Fruit fly (Drosophila melanogaster) whole organism, embryonic: ENCODE data around the gene Smox.

ENCODE experiments used
- Antp ChIP-seq: fragments of 200-800 bp; sonication (Bioruptor generic); optimal IDR thresholded peaks from 3 replicates; lab custom pipeline; 2016; ENCODE audit warnings: missing biosample characterization, missing genetic modification characterization
- Atf6 ChIP-seq: fragments of 200-800 bp; sonication (Bioruptor generic); IDR thresholded peaks from 2 replicates; pipeline ENCODE4 v1.3.6; 2022; ENCODE audit warnings: missing biosample characterization, missing genetic modification characterization
- BtbVII ChIP-seq: fragments of 200-800 bp; sonication (Bioruptor generic); optimal IDR thresholded peaks from 3 replicates; lab custom pipeline; 2017; ENCODE audit warnings: missing biosample characterization, mild to moderate bottlenecking, missing genetic modification characterization
- CG1024 ChIP-seq: fragments of 200-800 bp; sonication (Bioruptor generic); IDR thresholded peaks from 2 replicates; pipeline ENCODE4 v1.3.6; 2022; ENCODE audit warnings: missing biosample characterization, missing genetic modification characterization
- CG10654 ChIP-seq: fragments of 200-800 bp; sonication (Bioruptor generic); optimal IDR thresholded peaks from 2 replicates; lab custom pipeline; 2016; ENCODE audit warnings: missing biosample characterization, missing genetic modification characterization
- CG10959 ChIP-seq: fragments of 200-800 bp; sonication (Bioruptor generic); IDR thresholded peaks from 2 replicates; pipeline ENCODE4 v1.3.6; 2022; ENCODE audit warnings: missing biosample characterization, missing genetic modification characterization
- CG12744 ChIP-seq: fragments of 200-800 bp; sonication (Bioruptor generic); optimal IDR thresholded peaks from 2 replicates; lab custom pipeline; 2016; ENCODE audit warnings: missing biosample characterization, missing genetic modification characterization
- CG13296 ChIP-seq: fragments of 200-800 bp; sonication (Bioruptor generic); optimal IDR thresholded peaks from 3 replicates; lab custom pipeline; 2018; ENCODE audit warnings: missing biosample characterization, mild to moderate bottlenecking, missing genetic modification characterization
- CG13894 ChIP-seq: fragments of 200-800 bp; sonication (Bioruptor generic); optimal IDR thresholded peaks from 3 replicates; lab custom pipeline; 2018; ENCODE audit warnings: missing biosample characterization, mild to moderate bottlenecking, missing genetic modification characterization, moderate library complexity
- CG14860 ChIP-seq: fragments of 200-800 bp; sonication (Bioruptor generic); IDR thresholded peaks from 3 replicates; pipeline ENCODE4 v1.3.6; 2022; ENCODE audit warnings: missing biosample characterization, missing genetic modification characterization; ENCODE audit not compliant: partially characterized antibody
- CG15696 ChIP-seq: fragments of 200-800 bp; sonication (Bioruptor generic); optimal IDR thresholded peaks from 2 replicates; lab custom pipeline; 2019; ENCODE audit warnings: missing biosample characterization, mild to moderate bottlenecking, missing genetic modification characterization, moderate library complexity
- CG18262 ChIP-seq: fragments of 200-800 bp; optimal IDR thresholded peaks from 3 replicates; lab custom pipeline; 2019; ENCODE audit warnings: missing biosample characterization, mild to moderate bottlenecking, missing genetic modification characterization, moderate library complexity
- CG2875 ChIP-seq: fragments of 200-800 bp; sonication (Bioruptor generic); optimal IDR thresholded peaks from 2 replicates; lab custom pipeline; 2017; ENCODE audit warnings: missing biosample characterization, mild to moderate bottlenecking, missing genetic modification characterization, missing genetic modification reagents
- CG3065 ChIP-seq: fragments of 200-800 bp; sonication (Bioruptor generic); optimal IDR thresholded peaks from 2 replicates; lab custom pipeline; 2016; ENCODE audit warnings: missing biosample characterization, missing genetic modification characterization
- CG32772 ChIP-seq: fragments of 200-800 bp; sonication (Bioruptor generic); IDR thresholded peaks from 2 replicates; pipeline ENCODE4 v1.3.6; 2022; ENCODE audit warnings: missing biosample characterization, missing genetic modification characterization
- CG3726 ChIP-seq: fragments of 200-800 bp; sonication (Bioruptor generic); IDR thresholded peaks from 3 replicates; pipeline ENCODE4, ENCODE4 v1.3.6; 2022; ENCODE audit warnings: missing biosample characterization, missing genetic modification characterization
- CG4282 ChIP-seq: fragments of 200-800 bp; sonication (Bioruptor generic); optimal IDR thresholded peaks from 2 replicates; lab custom pipeline; 2016; ENCODE audit warnings: missing biosample characterization, missing genetic modification characterization
- CG4404 ChIP-seq: fragments of 200-800 bp; sonication (Bioruptor generic); IDR thresholded peaks from 2 replicates; pipeline ENCODE4 v1.3.6; 2022; ENCODE audit warnings: missing biosample characterization, missing genetic modification characterization
- CG5245 ChIP-seq: fragments of 200-800 bp; sonication (Bioruptor generic); optimal IDR thresholded peaks from 3 replicates; lab custom pipeline; 2016; ENCODE audit warnings: missing biosample characterization, missing genetic modification characterization
- CG5953 ChIP-seq: fragments of 200-800 bp; sonication (Bioruptor generic); IDR thresholded peaks from 2 replicates; pipeline ENCODE4 v1.3.6; 2022; ENCODE audit warnings: missing biosample characterization, missing genetic modification characterization
- CG6765 ChIP-seq: fragments of 200-800 bp; sonication (Bioruptor generic); optimal IDR thresholded peaks from 3 replicates; lab custom pipeline; 2017; ENCODE audit warnings: missing biosample characterization, mild to moderate bottlenecking, missing genetic modification characterization
- CG7556 ChIP-seq: fragments of 200-800 bp; sonication (Bioruptor generic); optimal IDR thresholded peaks from 2 replicates; lab custom pipeline; 2017; ENCODE audit warnings: missing biosample characterization, mild to moderate bottlenecking, missing genetic modification characterization
- CG7928 ChIP-seq: fragments of 200-800 bp; sonication (Bioruptor generic); optimal IDR thresholded peaks from 2 replicates; lab custom pipeline; 2017; ENCODE audit warnings: missing biosample characterization, mild to moderate bottlenecking, missing genetic modification characterization
- CG8944 ChIP-seq: fragments of 200-800 bp; sonication (Bioruptor generic); optimal IDR thresholded peaks from 3 replicates; lab custom pipeline; 2016; ENCODE audit warnings: missing biosample characterization, missing genetic modification characterization
- CG9437 ChIP-seq: fragments of 200-800 bp; sonication (Bioruptor generic); optimal IDR thresholded peaks from 2 replicates; lab custom pipeline; 2018; ENCODE audit warnings: missing biosample characterization, mild to moderate bottlenecking, missing genetic modification characterization
- Dref ChIP-seq: fragments of 200-800 bp; sonication (Bioruptor generic); IDR thresholded peaks from 2 replicates; pipeline ENCODE4 v1.3.6; 2022; ENCODE audit warnings: missing biosample characterization, missing genetic modification characterization
- Ets65A ChIP-seq: fragments of 200-800 bp; sonication (Bioruptor generic); peaks from one replicate; lab custom pipeline; 2016; ENCODE audit warnings: missing biosample characterization, missing genetic modification characterization
- HLH4C ChIP-seq: fragments of 200-800 bp; sonication (Bioruptor generic); IDR thresholded peaks from 3 replicates; pipeline ENCODE4 v1.3.6; 2022; ENCODE audit warnings: missing biosample characterization, missing genetic modification characterization; ENCODE audit not compliant: partially characterized antibody
- Hr3 ChIP-seq: fragments of 200-800 bp; sonication (Bioruptor generic); optimal IDR thresholded peaks from 3 replicates; lab custom pipeline; 2016; ENCODE audit warnings: missing biosample characterization, missing genetic modification characterization
- Hr39 ChIP-seq: fragments of >200 bp; optimal IDR thresholded peaks from 2 replicates; lab custom pipeline; 2017
- Hr51 ChIP-seq, 2 experiments: fragments of 200-800 bp; sonication (Bioruptor generic); optimal IDR thresholded peaks; 2 replicates in 1 of 2; 3 replicates in 1 of 2; lab custom pipeline; 2016 to 2018; ENCODE audit warnings: missing biosample characterization in 2 of 2, missing genetic modification characterization in 2 of 2, mild to moderate bottlenecking in 1 of 2, moderate library complexity in 1 of 2
- Max ChIP-seq: fragments of 200-800 bp; sonication (Bioruptor generic); optimal IDR thresholded peaks from 2 replicates; lab custom pipeline; 2016; ENCODE audit warnings: missing biosample characterization, mild to moderate bottlenecking, missing genetic modification characterization
- Mes4 ChIP-seq: fragments of 200-800 bp; sonication (Bioruptor generic); optimal IDR thresholded peaks from 2 replicates; lab custom pipeline; 2016; ENCODE audit warnings: missing biosample characterization, missing genetic modification characterization
- Nf-YB ChIP-seq: fragments of 200-800 bp; sonication (Bioruptor generic); optimal IDR thresholded peaks from 3 replicates; lab custom pipeline; 2019; ENCODE audit warnings: missing biosample characterization, mild to moderate bottlenecking, missing genetic modification characterization, moderate library complexity
- Rx ChIP-seq: fragments of 200-800 bp; sonication (Bioruptor generic); IDR thresholded peaks from 2 replicates; pipeline ENCODE4 v1.3.6; 2022; ENCODE audit warnings: missing biosample characterization, missing genetic modification characterization
- Sox102F ChIP-seq: fragments of 200-800 bp; sonication (Bioruptor generic); optimal IDR thresholded peaks from 2 replicates; lab custom pipeline; 2018; ENCODE audit warnings: missing biosample characterization, mild to moderate bottlenecking, missing genetic modification characterization, moderate library complexity
- al ChIP-seq: fragments of 200-800 bp; sonication (Bioruptor generic); IDR thresholded peaks from 2 replicates; pipeline ENCODE4 v1.3.6; 2022; ENCODE audit warnings: missing biosample characterization, missing genetic modification characterization
- ato ChIP-seq: fragments of 200-800 bp; sonication (Bioruptor generic); IDR thresholded peaks from 2 replicates; pipeline ENCODE4 v1.3.6; 2022; ENCODE audit warnings: missing biosample characterization, missing genetic modification characterization; ENCODE audit not compliant: partially characterized antibody
- bsh ChIP-seq, 2 experiments: fragments of 200-800 bp; sonication (Bioruptor generic); optimal IDR thresholded peaks; 2 replicates each; lab custom pipeline; 2017 to 2018; ENCODE audit warnings: mild to moderate bottlenecking in 2 of 2, missing biosample characterization in 2 of 2, missing genetic modification characterization in 2 of 2, moderate library complexity in 1 of 2
- cas ChIP-seq: fragments of 200-800 bp; sonication (Bioruptor generic); IDR thresholded peaks from 2 replicates; pipeline ENCODE4 v1.3.6; 2022; ENCODE audit warnings: missing biosample characterization, missing genetic modification characterization
- chn ChIP-seq: fragments of 200-800 bp; sonication (Bioruptor generic); optimal IDR thresholded peaks from 2 replicates; lab custom pipeline; 2016; ENCODE audit warnings: missing biosample characterization, missing genetic modification characterization
- cwo ChIP-seq: fragments of 200-800 bp; sonication (Bioruptor generic); optimal IDR thresholded peaks from 3 replicates; lab custom pipeline; 2017; ENCODE audit warnings: missing biosample characterization, missing genetic modification characterization, mild to moderate bottlenecking, moderate library complexity, missing genetic modification reagents
- dimm ChIP-seq: fragments of 200-800 bp; sonication (Bioruptor generic); IDR thresholded peaks from 2 replicates; pipeline ENCODE4 v1.3.6; 2022; ENCODE audit warnings: missing biosample characterization, missing genetic modification characterization
- inv ChIP-seq: fragments of 200-800 bp; sonication (Bioruptor generic); IDR thresholded peaks from 2 replicates; pipeline ENCODE4 v1.3.6; 2022; ENCODE audit warnings: missing biosample characterization, missing genetic modification characterization; ENCODE audit not compliant: partially characterized antibody
- sc ChIP-seq, 3 experiments: fragments of >200 bp in 2 of 3; fragments of 200-800 bp in 1 of 3; sonication (Bioruptor generic) in 1 of 3; optimal IDR thresholded peaks; 2 replicates in 2 of 3; 3 replicates in 1 of 3; lab custom pipeline; 2017; ENCODE audit warnings: mild to moderate bottlenecking in 1 of 3, missing biosample characterization in 1 of 3, missing genetic modification characterization in 1 of 3, missing genetic modification reagents in 1 of 3
- sd ChIP-seq: fragments of 200-800 bp; sonication (Bioruptor generic); optimal IDR thresholded peaks from 3 replicates; lab custom pipeline; 2018; ENCODE audit warnings: missing biosample characterization, mild to moderate bottlenecking, missing genetic modification characterization, moderate library complexity
- sima ChIP-seq: fragments of 200-800 bp; sonication (Bioruptor generic); optimal IDR thresholded peaks from 2 replicates; lab custom pipeline; 2016; ENCODE audit warnings: missing biosample characterization, missing genetic modification characterization
- slbo ChIP-seq: fragments of 200-800 bp; sonication (Bioruptor generic); IDR thresholded peaks from 2 replicates; pipeline ENCODE4 v1.3.6; 2022; ENCODE audit warnings: missing biosample characterization, missing genetic modification characterization
- tup ChIP-seq: fragments of 200-800 bp; sonication (Bioruptor generic); optimal IDR thresholded peaks from 2 replicates; lab custom pipeline; 2016; ENCODE audit warnings: missing biosample characterization, mild to moderate bottlenecking, missing genetic modification characterization, moderate library complexity
- wdn ChIP-seq: fragments of 200-800 bp; sonication (Bioruptor generic); IDR thresholded peaks from 2 replicates; pipeline ENCODE4 v1.3.6; 2022; ENCODE audit warnings: missing biosample characterization, missing genetic modification characterization

The Smox gene

dm6 chrX:8157294-8157693, 15.2 kb upstream of the Smox start, which contains the start of the genes Traf6 and GIIIspla2 (continued):
- TF ChIP-seq HLH4C (GFP tag; lab: Robert Waterston, UW): 0 out of 3 replicates have a peak, but pooled peaks have one; percentile 26
- TF ChIP-seq Dref: peak; percentile 31; the same call in 1 of the 2 replicates
- peak; percentile 27; the same call in 1 of the 2 replicates for TF ChIP-seq CG1024
- no peak for TF ChIP-seq CG14860
- TF ChIP-seq Atf6 (GFP tag; lab: Robert Waterston, UW): peak; percentile 73
- no peak for TF ChIP-seq sima (GFP tag; lab: Kevin White, UChicago)
- TF ChIP-seq Sox102F (GFP tag; lab: Kevin White, UChicago): no peak
- TF ChIP-seq CG6765 (GFP tag; lab: Kevin White, UChicago): peak; percentile 30
- TF ChIP-seq Hr51 (GFP tag; optimal IDR thresholded peaks at IDR 0.05; lab: Kevin White, UChicago): peak in 1 of 2 experiments; percentile 72
- peak; percentile 66 for TF ChIP-seq CG4404
- TF ChIP-seq tup: peak; percentile 40
- TF ChIP-seq Antp (GFP tag; lab: Kevin White, UChicago): peak; percentile 10
- TF ChIP-seq ato: no peak
- TF ChIP-seq CG5953 (GFP tag; lab: Robert Waterston, UW): peak; percentile 61; the same call in 1 of the 2 replicates
- 0 out of 2 replicates have a peak, but pooled peaks have one; percentile 9 for TF ChIP-seq cas (GFP tag; lab: Robert Waterston, UW)
- peak; percentile 83 for TF ChIP-seq slbo (GFP tag; lab: Robert Waterston, UW)
- TF ChIP-seq Hr39 (lab: Kevin White, UChicago): no peak
- no peak for TF ChIP-seq CG3065 (GFP tag; lab: Kevin White, UChicago)
- TF ChIP-seq Mes4: peak; percentile 31
- TF ChIP-seq Max: peak; percentile 67
- TF ChIP-seq CG32772: peak; percentile 61
- TF ChIP-seq CG7928 (GFP tag; lab: Kevin White, UChicago): peak; percentile 28
- peak; percentile 63 for TF ChIP-seq CG10959 (GFP tag; lab: Robert Waterston, UW)
- no peak for TF ChIP-seq CG4282 (GFP tag; lab: Kevin White, UChicago)
- TF ChIP-seq BtbVII (GFP tag; lab: Kevin White, UChicago): peak; percentile 31
- TF ChIP-seq CG9437 (GFP tag; lab: Kevin White, UChicago): peak; percentile 70
- peak; percentile 10; the same call in 1 of the 3 replicates for TF ChIP-seq CG3726 (GFP tag; lab: Robert Waterston, UW)
- peak; percentile 71 for TF ChIP-seq Rx (GFP tag; lab: Robert Waterston, UW)
- peak; percentile 65 for TF ChIP-seq CG15696 (tag; lab: Kevin White, UChicago)
- TF ChIP-seq CG8944 (GFP tag; lab: Kevin White, UChicago): peak; percentile 43
- peak; percentile 8 for TF ChIP-seq CG2875
- TF ChIP-seq Hr3 (GFP tag; lab: Kevin White, UChicago): peak; percentile 78
- peak in 1 of 2 experiments; percentile 75 for TF ChIP-seq bsh (GFP tag; optimal IDR thresholded peaks at IDR 0.05; lab: Kevin White, UChicago)
- TF ChIP-seq CG13894 (tag; lab: Kevin White, UChicago): no peak
- TF ChIP-seq Nf-YB: peak; percentile 46
- peak; percentile 14 for TF ChIP-seq CG12744
- TF ChIP-seq al (GFP tag; lab: Robert Waterston, UW): peak; percentile 73
- TF ChIP-seq CG18262: peak; percentile 86
- peak; percentile 59; the same call in 1 of the 2 replicates for TF ChIP-seq wdn
- no peak for TF ChIP-seq inv (GFP tag; lab: Robert Waterston, UW)
- TF ChIP-seq CG13296 (GFP tag; lab: Kevin White, UChicago): peak; percentile 67
- TF ChIP-seq sc (optimal IDR thresholded peaks at IDR 0.05; lab: Kevin White, UChicago): no peak
- TF ChIP-seq sc (GFP tag; optimal IDR thresholded peaks at IDR 0.05; lab: Kevin White, UChicago): no peak
- peak; percentile 50 for TF ChIP-seq cwo
- peak; percentile 63 for TF ChIP-seq CG7556 (GFP tag; lab: Kevin White, UChicago)
- TF ChIP-seq Ets65A (GFP tag; lab: Kevin White, UChicago): peak; percentile 97
- TF ChIP-seq sd (tag; lab: Kevin White, UChicago): no peak
- no peak for TF ChIP-seq dimm
- peak; percentile 49 for TF ChIP-seq CG5245 (GFP tag; lab: Kevin White, UChicago)
- TF ChIP-seq CG10654: peak; percentile 55
- peak; percentile 70 for TF ChIP-seq chn (GFP tag; lab: Kevin White, UChicago)
